Worm (Caenorhabditis elegans): ENCODE measurements around the gene lipl-8.

- TF ChIP-seq elt-1 (tag; optimal IDR thresholded peaks at IDR 0.05; ENCODE audit: borderline replicate concordance, insufficient read depth) (no peak), nhr-28 (tag; optimal IDR thresholded peaks at IDR 0.05) (no peak)
Observed at ce11 chrV:14696604-14697307, 51.8 kb downstream of the lipl-8 start, which contains the start of gene unc-112.

Measured in whole organism, mixed stage, embryonic.